Worm (Caenorhabditis elegans): ENCODE data around the gene F37C4.4.
A peak's percentile ranks its signal among the peaks of the same experiment; 100 is the strongest.

DNA sequence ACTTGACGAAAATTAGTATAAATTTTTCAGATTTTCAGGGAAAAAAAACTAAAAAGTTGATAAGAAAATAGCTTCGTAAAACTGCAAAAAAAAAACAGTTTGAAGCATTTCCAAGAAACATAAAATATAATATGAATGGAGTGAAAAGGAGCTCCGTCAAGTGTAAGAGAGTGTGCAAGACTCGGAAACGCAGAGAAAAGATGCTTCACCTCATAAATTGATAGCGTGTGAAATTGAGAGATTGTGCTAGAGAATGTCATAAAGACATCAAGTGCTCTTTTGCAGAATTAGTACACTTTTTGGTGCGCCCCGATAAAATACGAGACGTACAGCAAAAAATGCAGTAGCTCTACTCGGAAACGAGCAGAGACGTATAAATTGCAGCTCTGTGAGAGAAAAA, 45.6 kb upstream of the F37C4.4 start:
- no peak for TF ChIP-seq mdl-1 (tag; optimal IDR thresholded peaks at IDR 0.05)
- no peak for TF ChIP-seq nhr-25 (tag; optimal IDR thresholded peaks at IDR 0.05)
- TF ChIP-seq egl-27 (tag; optimal IDR thresholded peaks at IDR 0.05): no peak
- TF ChIP-seq nhr-11 (tag; optimal IDR thresholded peaks at IDR 0.05): no peak
- no peak for TF ChIP-seq nhr-76 (tag; optimal IDR thresholded peaks at IDR 0.05)
- no peak for TF ChIP-seq sea-2 (GFP tag; optimal IDR thresholded peaks at IDR 0.05)
- TF ChIP-seq ceh-82 (tag; optimal IDR thresholded peaks at IDR 0.05): no peak
- peak; percentile 34 for TF ChIP-seq elt-2 (tag; optimal IDR thresholded peaks at IDR 0.05)

All from whole organism, L3 larva.